Fruit fly (Drosophila melanogaster): ENCODE results near the gene CG17328.

DNA sequence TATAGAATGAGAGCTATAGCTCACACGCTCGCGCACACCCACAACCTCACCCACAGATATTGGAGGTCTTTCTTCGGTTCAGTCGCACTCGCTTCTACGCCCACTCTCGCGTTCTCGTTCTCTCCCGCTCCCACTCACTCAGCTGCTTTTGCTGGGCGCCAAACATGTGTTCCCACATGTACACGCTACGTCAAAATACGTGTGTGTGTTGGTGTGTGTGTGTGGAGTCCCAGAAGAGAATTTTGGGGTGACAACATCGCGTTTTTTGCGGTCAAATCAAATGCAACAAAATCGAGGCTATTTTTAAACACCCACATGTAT is 28.3 kb upstream of the CG17328 start:
- TF ChIP-seq psq (optimal IDR thresholded peaks at IDR 0.05): no peak
- no peak for TF ChIP-seq EcR (GFP tag; optimal IDR thresholded peaks at IDR 0.05)
- no peak for TF ChIP-seq Dll (optimal IDR thresholded peaks at IDR 0.05)
- TF ChIP-seq usp (GFP tag; optimal IDR thresholded peaks at IDR 0.05): no peak
- no peak for TF ChIP-seq pan (optimal IDR thresholded peaks at IDR 0.05)
